Worm (Caenorhabditis elegans) whole organism, late embryonic: ENCODE measurements around the gene C54C6.4.

Experiments used
- ama-1 ChIP-seq: fragments of 150-350 bp; optimal IDR thresholded peaks from 2 replicates; lab custom pipeline; 2014
- ceh-24 ChIP-seq: sonication (generic microtip); optimal IDR thresholded peaks from 2 replicates; lab custom pipeline; 2016; ENCODE audit warnings: mild to moderate bottlenecking, missing genetic modification characterization, missing compliant biosample characterization
- elt-2 ChIP-seq: sonication (generic microtip); optimal IDR thresholded peaks from 2 replicates; lab custom pipeline; 2016; ENCODE audit warnings: missing genetic modification reagents, missing genetic modification characterization, missing compliant biosample characterization
- fkh-10 ChIP-seq: fragments of 150-350 bp; optimal IDR thresholded peaks from 2 replicates; lab custom pipeline; 2014; ENCODE audit warnings: missing biosample characterization, missing genetic modification reagents, missing genetic modification characterization
- gmeb-2 ChIP-seq: sonication (generic microtip); optimal IDR thresholded peaks from 2 replicates; lab custom pipeline; 2016; ENCODE audit warnings: missing genetic modification characterization, inconsistent platforms, missing compliant biosample characterization
- hlh-30 ChIP-seq: sonication (generic microtip); optimal IDR thresholded peaks from 2 replicates; lab custom pipeline; 2017; ENCODE audit warnings: antibody characterized with exemption, missing genetic modification characterization, missing compliant biosample characterization; ENCODE audit not compliant: insufficient read depth
- lim-6 ChIP-seq: sonication (generic microtip); optimal IDR thresholded peaks from 2 replicates; lab custom pipeline; 2016; ENCODE audit warnings: missing genetic modification characterization, missing compliant biosample characterization
- nhr-11 ChIP-seq: fragments of 150-350 bp; optimal IDR thresholded peaks from 2 replicates; lab custom pipeline; 2014; ENCODE audit warnings: missing biosample characterization, missing genetic modification characterization
- pha-4 ChIP-seq: fragments of 150-350 bp; optimal IDR thresholded peaks from 2 replicates; lab custom pipeline; 2018; ENCODE audit warnings: missing biosample characterization, missing genetic modification reagents, missing genetic modification characterization
- pqm-1 ChIP-seq: sonication (generic microtip); optimal IDR thresholded peaks from 2 replicates; lab custom pipeline; 2016; ENCODE audit warnings: missing genetic modification characterization, missing compliant biosample characterization
- rnt-1 ChIP-seq: sonication (generic microtip); optimal IDR thresholded peaks from 2 replicates; lab custom pipeline; 2016; ENCODE audit warnings: missing genetic modification characterization, missing compliant biosample characterization

DNA sequence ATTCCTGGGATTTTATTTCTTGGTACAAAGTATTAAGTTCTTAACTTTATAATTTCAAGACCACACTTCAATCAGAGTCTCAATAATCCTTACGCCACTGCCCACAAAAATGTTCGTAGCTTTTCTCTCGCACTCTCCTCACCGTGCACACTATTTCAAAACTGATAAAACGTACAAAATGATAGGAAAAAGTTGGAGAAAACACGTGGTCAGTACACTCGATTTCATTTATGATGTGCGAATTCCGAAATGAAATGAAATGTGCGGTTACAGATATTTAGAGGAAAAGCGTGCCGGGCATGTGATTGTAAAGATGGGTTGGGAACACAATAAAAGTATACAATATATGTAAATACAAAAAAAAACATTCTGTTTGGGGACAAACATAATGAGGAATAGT lies 33.0 kb upstream of the C54C6.4 start:
- no peak for TF ChIP-seq ama-1 (lab: Kevin White, UChicago)
- TF ChIP-seq pqm-1 (tag; lab: Kevin White, UChicago): no peak
- no peak for TF ChIP-seq lim-6 (tag; lab: Kevin White, UChicago)
- no peak for TF ChIP-seq rnt-1 (tag; lab: Kevin White, UChicago)
- TF ChIP-seq elt-2 (tag; lab: Kevin White, UChicago): peak; percentile 23
- TF ChIP-seq fkh-10 (GFP tag; lab: Kevin White, UChicago): no peak
- TF ChIP-seq hlh-30 (tag; lab: Kevin White, UChicago): no peak
- no peak for TF ChIP-seq pha-4 (tag; lab: Kevin White, UChicago)
- no peak for TF ChIP-seq gmeb-2 (tag; lab: Kevin White, UChicago)
- TF ChIP-seq nhr-11 (tag; lab: Kevin White, UChicago): no peak
- TF ChIP-seq ceh-24 (tag; lab: Kevin White, UChicago): no peak
